Worm (Caenorhabditis elegans) whole organism, L4 larva: ENCODE results near the gene K07D4.6.

Source experiments
- ceh-82 ChIP-seq: sonication (generic microtip); optimal IDR thresholded peaks from 2 replicates; lab custom pipeline; 2017; ENCODE audit warnings: missing biosample characterization, missing genetic modification characterization
- set-16 ChIP-seq: fragments of 200-800 bp; sonication (Bioruptor generic); IDR thresholded peaks from 2 replicates; pipeline ENCODE4 v1.3.6; 2022; ENCODE audit warnings: missing genetic modification reagents, missing genetic modification characterization, missing compliant biosample characterization
- zag-1 ChIP-seq: fragments of 150-350 bp; optimal IDR thresholded peaks from 2 replicates; lab custom pipeline; 2014; ENCODE audit warnings: missing biosample characterization, missing genetic modification characterization

- no peak for TF ChIP-seq set-16 (GFP tag; lab: Robert Waterston, UW)
- TF ChIP-seq ceh-82 (tag; lab: Kevin White, UChicago): no peak
- no peak for TF ChIP-seq zag-1 (tag; lab: Kevin White, UChicago)
These were observed 42.6 kb downstream of the K07D4.6 start, which contains the start of gene dos-2 for ce11 chrII:3975942-3976341.
